Fruit fly (Drosophila melanogaster): ENCODE results near the gene CG43373.
A peak's percentile ranks its signal among the peaks of the same experiment; 100 is the strongest.

CG43373 gene

dm6 chr3L:16587994-16588622 is 44.9 kb upstream of the CG43373 start (continued):
- TF ChIP-seq Asciz (GFP tag; optimal IDR thresholded peaks at IDR 0.05) (no peak), Doc2 (GFP tag; IDR thresholded peaks at IDR 0.05) (no peak), shn (GFP tag; optimal IDR thresholded peaks at IDR 0.05) (peak; percentile 63), Camta (GFP tag; optimal IDR thresholded peaks at IDR 0.05) (peak; percentile 59), CG17186 (GFP tag; optimal IDR thresholded peaks at IDR 0.05) (peak; percentile 89), prd (optimal IDR thresholded peaks at IDR 0.05) (no peak), prd (GFP tag; IDR thresholded peaks at IDR 0.05) (peak; percentile 52; the same call in 2 of the 3 replicates), CG30431 (GFP tag; optimal IDR thresholded peaks at IDR 0.05) (no peak), CG8944 (GFP tag; optimal IDR thresholded peaks at IDR 0.05) (peak; percentile 24), cas (GFP tag; IDR thresholded peaks at IDR 0.05) (0 out of 2 replicates have a peak, but pooled peaks have one; percentile 35), pb (GFP tag; optimal IDR thresholded peaks at IDR 0.05) (peak; percentile 61), CG6254 (GFP tag; optimal IDR thresholded peaks at IDR 0.05) (no peak), CG3726 (GFP tag; IDR thresholded peaks at IDR 0.05) (peak; percentile 11; the same call in 1 of the 3 replicates), MTF-1 (GFP tag; optimal IDR thresholded peaks at IDR 0.05; ENCODE audit: borderline replicate concordance) (no peak), CG4820 (GFP tag; optimal IDR thresholded peaks at IDR 0.05) (peak; percentile 26), CG32772 (GFP tag; IDR thresholded peaks at IDR 0.05) (peak; percentile 35), HmgZ (tag; optimal IDR thresholded peaks at IDR 0.05) (peak; percentile 83), Deaf1 (tag; optimal IDR thresholded peaks at IDR 0.05) (no peak), zen (tag; optimal IDR thresholded peaks at IDR 0.05) (peak; percentile 41), Vsx1 (GFP tag; optimal IDR thresholded peaks at IDR 0.05) (no peak), Taf1 (GFP tag; IDR thresholded peaks at IDR 0.05) (no peak), CG4328 (GFP tag; optimal IDR thresholded peaks at IDR 0.05) (peak; percentile 42), zfh1 (GFP tag; IDR thresholded peaks at IDR 0.05) (peak; percentile 58; the same call in 1 of the 3 replicates), CG6175 (GFP tag; IDR thresholded peaks at IDR 0.05) (no peak), CG15601 (tag; optimal IDR thresholded peaks at IDR 0.05) (peak; percentile 2), CG12942 (GFP tag; optimal IDR thresholded peaks at IDR 0.05) (peak; percentile 39), nom (GFP tag; optimal IDR thresholded peaks at IDR 0.05) (peak; percentile 99), CG9215 (GFP tag; IDR thresholded peaks at IDR 0.05) (peak; percentile 58; the same call in 1 of the 2 replicates), CG4617 (GFP tag; optimal IDR thresholded peaks at IDR 0.05; ENCODE audit: borderline replicate concordance) (peak; percentile 88), CG16813 (GFP tag; IDR thresholded peaks at IDR 0.05; ENCODE audit: partially characterized antibody) (peak; percentile 96), Fer2 (tag; optimal IDR thresholded peaks at IDR 0.05) (peak; percentile 17), hbn (GFP tag; IDR thresholded peaks at IDR 0.05; ENCODE audit: partially characterized antibody) (peak; percentile 95), CG33557 (GFP tag; optimal IDR thresholded peaks at IDR 0.05) (peak; percentile 6), CG11398 (GFP tag; optimal IDR thresholded peaks at IDR 0.05) (peak; percentile 54), Chrac-16 (GFP tag; optimal IDR thresholded peaks at IDR 0.05) (peak; percentile 56), pros (GFP tag; optimal IDR thresholded peaks at IDR 0.05) (no peak), mam (GFP tag; optimal IDR thresholded peaks at IDR 0.05) (peak; percentile 67), tll (GFP tag; optimal IDR thresholded peaks at IDR 0.05) (peak; percentile 50 to 99), Hand (GFP tag; optimal IDR thresholded peaks at IDR 0.05) (no peak), CG7786 (GFP tag; optimal IDR thresholded peaks at IDR 0.05) (peak; percentile 67), bab2 (GFP tag; optimal IDR thresholded peaks at IDR 0.05) (peak; percentile 52), CG10267 (tag; optimal IDR thresholded peaks at IDR 0.05) (peak; percentile 53), CG17802 (tag; optimal IDR thresholded peaks at IDR 0.05) (peak; percentile 64), D19A (tag; optimal IDR thresholded peaks at IDR 0.05) (no peak), Myb (GFP tag; optimal IDR thresholded peaks at IDR 0.05) (peak; percentile 66), gcm2 (GFP tag; optimal IDR thresholded peaks at IDR 0.05) (no peak), gro (GFP tag; optimal IDR thresholded peaks at IDR 0.05) (peak; percentile 69), toy (GFP tag; IDR thresholded peaks at IDR 0.05) (peak; percentile 34; the same call in 1 of the 2 replicates), TFAM (GFP tag; optimal IDR thresholded peaks at IDR 0.05) (no peak)
